ENCODE assay signal across 5 fruit fly cellular contexts in genomic region chr3R:14361741-14362232, dm6.
TF ChIP-seq lines count a peak whose summit lies in the region.

Gene Dnaaf5, minus strand, starts transcription at chr3R:14361786.

- TF ChIP-seq CTCF in whole organism, embryonic (GFP tag; optimal IDR thresholded peaks at IDR 0.05; lab: Kevin White, UChicago): peak; percentile 35

TF ChIP-seq in whole organism, adult, 20 proteins besides CTCF, POLR2A, EP300 and RAD21 (continues in another document):
- TF ChIP-seq Hr96 (GFP tag; optimal IDR thresholded peaks at IDR 0.05; lab: Kevin White, UChicago) (peak; percentile 14), ovo (GFP tag; optimal IDR thresholded peaks at IDR 0.05; lab: Kevin White, UChicago) (peak; percentile 33), Mnt (GFP tag; optimal IDR thresholded peaks at IDR 0.05; lab: Kevin White, UChicago) (peak; percentile 75), Clk (GFP tag; optimal IDR thresholded peaks at IDR 0.05; lab: Kevin White, UChicago) (no peak), tj (GFP tag; optimal IDR thresholded peaks at IDR 0.05; lab: Kevin White, UChicago) (peak; percentile 10), Crg-1 (GFP tag; optimal IDR thresholded peaks at IDR 0.05; lab: Kevin White, UChicago) (peak; percentile 78), CG11617 (GFP tag; optimal IDR thresholded peaks at IDR 0.05; lab: Kevin White, UChicago) (peak; percentile 53), CG14711 (tag; optimal IDR thresholded peaks at IDR 0.05; lab: Kevin White, UChicago) (no peak), CG5204 (GFP tag; optimal IDR thresholded peaks at IDR 0.05; lab: Kevin White, UChicago) (peak; percentile 42), cic (GFP tag; optimal IDR thresholded peaks at IDR 0.05; lab: Kevin White, UChicago) (peak; percentile 63), CG33017 (tag; optimal IDR thresholded peaks at IDR 0.05; lab: Kevin White, UChicago) (peak; percentile 20), CG1620 (GFP tag; optimal IDR thresholded peaks at IDR 0.05; lab: Kevin White, UChicago) (no peak), CG7045 (GFP tag; optimal IDR thresholded peaks at IDR 0.05; lab: Kevin White, UChicago) (peak; percentile 55), CG12768 (GFP tag; optimal IDR thresholded peaks at IDR 0.05; lab: Kevin White, UChicago) (peak; percentile 56), bab1 (GFP tag; optimal IDR thresholded peaks at IDR 0.05; lab: Kevin White, UChicago) (peak; percentile 4), pad (GFP tag; optimal IDR thresholded peaks at IDR 0.05; lab: Kevin White, UChicago) (peak; percentile 45), toe (GFP tag; optimal IDR thresholded peaks at IDR 0.05; lab: Kevin White, UChicago) (peak; percentile 53), cnc (optimal IDR thresholded peaks at IDR 0.05; lab: Kevin White, UChicago) (no peak)

TF ChIP-seq in whole organism, embryonic, 481 proteins besides CTCF, POLR2A, EP300 and RAD21 (continues in another document):
- TF ChIP-seq otp (GFP tag; IDR thresholded peaks at IDR 0.05; lab: Robert Waterston, UW) (peak; percentile 68; the same call in 2 of the 3 replicates), Hey (tag; optimal IDR thresholded peaks at IDR 0.05; lab: Kevin White, UChicago) (peak; percentile 100), CG6791 (GFP tag; IDR thresholded peaks at IDR 0.05; lab: Robert Waterston, UW; ENCODE audit: partially characterized antibody) (no peak), CG11398 (GFP tag; optimal IDR thresholded peaks at IDR 0.05; lab: Kevin White, UChicago) (peak; percentile 20), Fer1 (GFP tag; optimal IDR thresholded peaks at IDR 0.05; lab: Kevin White, UChicago) (peak; percentile 41), Lhr (GFP tag; optimal IDR thresholded peaks at IDR 0.05; lab: Kevin White, UChicago) (no peak), CG17912 (GFP tag; optimal IDR thresholded peaks at IDR 0.05; lab: Kevin White, UChicago) (peak; percentile 7), stwl (tag; optimal IDR thresholded peaks at IDR 0.05; lab: Kevin White, UChicago) (peak; percentile 12), Dfd (GFP tag; optimal IDR thresholded peaks at IDR 0.05; lab: Kevin White, UChicago) (no peak), CG15514 (GFP tag; optimal IDR thresholded peaks at IDR 0.05; lab: Kevin White, UChicago) (peak; percentile 22), Stat92E (GFP tag; optimal IDR thresholded peaks at IDR 0.05; lab: Kevin White, UChicago) (peak in 1 of 3 experiments; percentile 45), CG1832 (GFP tag; optimal IDR thresholded peaks at IDR 0.05; lab: Kevin White, UChicago) (no peak), lab (GFP tag; optimal IDR thresholded peaks at IDR 0.05; lab: Kevin White, UChicago) (peak; percentile 81), CG3847 (GFP tag; IDR thresholded peaks at IDR 0.05; lab: Robert Waterston, UW) (peak; percentile 34; the same call in 1 of the 2 replicates), Neu2 (GFP tag; optimal IDR thresholded peaks at IDR 0.05; lab: Kevin White, UChicago; ENCODE audit: borderline replicate concordance) (no peak), hkb (optimal IDR thresholded peaks at IDR 0.05; lab: Kevin White, UChicago) (no peak), hkb (GFP tag; IDR thresholded peaks at IDR 0.05; lab: Robert Waterston, UW) (no peak), stc (GFP tag; IDR thresholded peaks at IDR 0.05; lab: Robert Waterston, UW) (0 out of 2 replicates have a peak, but pooled peaks have one; percentile 29)

TF ChIP-seq in whole organism, prepupa, 60 proteins besides CTCF, POLR2A, EP300 and RAD21 (continues in another document):
- TF ChIP-seq CG6792 (GFP tag; optimal IDR thresholded peaks at IDR 0.05; lab: Kevin White, UChicago) (peak; percentile 19), acj6 (GFP tag; optimal IDR thresholded peaks at IDR 0.05; lab: Kevin White, UChicago) (no peak), CG3032 (tag; optimal IDR thresholded peaks at IDR 0.05; lab: Kevin White, UChicago) (no peak), CG6808 (GFP tag; optimal IDR thresholded peaks at IDR 0.05; lab: Kevin White, UChicago) (no peak), CG10669 (GFP tag; optimal IDR thresholded peaks at IDR 0.05; lab: Kevin White, UChicago) (no peak), fd59A (GFP tag; optimal IDR thresholded peaks at IDR 0.05; lab: Kevin White, UChicago) (no peak), CG11294 (GFP tag; IDR thresholded peaks at IDR 0.05; lab: Robert Waterston, UW) (no peak), Sox15 (GFP tag; optimal IDR thresholded peaks at IDR 0.05; lab: Kevin White, UChicago) (no peak), fd85E (GFP tag; optimal IDR thresholded peaks at IDR 0.05; lab: Kevin White, UChicago) (no peak), lz (GFP tag; optimal IDR thresholded peaks at IDR 0.05; lab: Kevin White, UChicago) (no peak), CG10631 (GFP tag; optimal IDR thresholded peaks at IDR 0.05; lab: Kevin White, UChicago) (no peak), vri (GFP tag; optimal IDR thresholded peaks at IDR 0.05; lab: Kevin White, UChicago) (peak; percentile 75), CG34406 (GFP tag; optimal IDR thresholded peaks at IDR 0.05; lab: Kevin White, UChicago) (no peak), achi (GFP tag; optimal IDR thresholded peaks at IDR 0.05; lab: Kevin White, UChicago) (no peak), CG4318 (GFP tag; optimal IDR thresholded peaks at IDR 0.05; lab: Kevin White, UChicago) (no peak), esn (GFP tag; optimal IDR thresholded peaks at IDR 0.05; lab: Kevin White, UChicago) (peak; percentile 63), Sox102F (GFP tag; optimal IDR thresholded peaks at IDR 0.05; lab: Kevin White, UChicago) (peak; percentile 52), salr (GFP tag; optimal IDR thresholded peaks at IDR 0.05; lab: Kevin White, UChicago) (no peak), CG8319 (GFP tag; optimal IDR thresholded peaks at IDR 0.05; lab: Kevin White, UChicago) (no peak), Met (GFP tag; optimal IDR thresholded peaks at IDR 0.05; lab: Kevin White, UChicago) (peak; percentile 37)

TF ChIP-seq in whole organism, pupa, 21 proteins besides CTCF, POLR2A, EP300 and RAD21:
- TF ChIP-seq gl (tag; optimal IDR thresholded peaks at IDR 0.05; lab: Kevin White, UChicago) (no peak), CG8301 (tag; optimal IDR thresholded peaks at IDR 0.05; lab: Kevin White, UChicago) (no peak), Pif1B (GFP tag; optimal IDR thresholded peaks at IDR 0.05; lab: Kevin White, UChicago) (no peak), D1 (tag; optimal IDR thresholded peaks at IDR 0.05; lab: Kevin White, UChicago) (peak; percentile 20), CG9948 (tag; optimal IDR thresholded peaks at IDR 0.05; lab: Kevin White, UChicago) (no peak), CG10348 (GFP tag; IDR thresholded peaks at IDR 0.05; lab: Robert Waterston, UW) (no peak), CG14655 (GFP tag; optimal IDR thresholded peaks at IDR 0.05; lab: Kevin White, UChicago) (no peak), CG17806 (tag; optimal IDR thresholded peaks at IDR 0.05; lab: Kevin White, UChicago) (no peak), Pif1A (GFP tag; optimal IDR thresholded peaks at IDR 0.05; lab: Kevin White, UChicago) (peak; percentile 9), fd96Ca (GFP tag; IDR thresholded peaks at IDR 0.05; lab: Robert Waterston, UW) (no peak), rn (GFP tag; IDR thresholded peaks at IDR 0.05; lab: Robert Waterston, UW) (no peak), CG32121 (GFP tag; IDR thresholded peaks at IDR 0.05; lab: Robert Waterston, UW) (peak; percentile 10; the same call in 1 of the 2 replicates), CG15710 (tag; optimal IDR thresholded peaks at IDR 0.05; lab: Kevin White, UChicago) (no peak), CG8159 (tag; optimal IDR thresholded peaks at IDR 0.05; lab: Kevin White, UChicago) (no peak), CG13204 (GFP tag; optimal IDR thresholded peaks at IDR 0.05; lab: Kevin White, UChicago) (no peak), Snoo (tag; optimal IDR thresholded peaks at IDR 0.05; lab: Kevin White, UChicago) (peak; percentile 17), EcR (GFP tag; optimal IDR thresholded peaks at IDR 0.05; lab: Kevin White, UChicago) (no peak), CG12605 (GFP tag; IDR thresholded peaks at IDR 0.05; lab: Robert Waterston, UW) (no peak), CG4496 (GFP tag; IDR thresholded peaks at IDR 0.05; lab: Robert Waterston, UW) (peak; percentile 29; the same call in 1 of the 3 replicates), Ets98B (GFP tag; IDR thresholded peaks at IDR 0.05; lab: Robert Waterston, UW) (no peak), CG34367 (tag; optimal IDR thresholded peaks at IDR 0.05; lab: Kevin White, UChicago) (no peak)

TF ChIP-seq in whole organism, wandering third instar larva, 38 proteins besides CTCF, POLR2A, EP300 and RAD21 (continues in another document):
- TF ChIP-seq OdsH (GFP tag; optimal IDR thresholded peaks at IDR 0.05; lab: Kevin White, UChicago): peak; percentile 22
- TF ChIP-seq sv (GFP tag; optimal IDR thresholded peaks at IDR 0.05; lab: Kevin White, UChicago): no peak
- TF ChIP-seq ey (GFP tag; optimal IDR thresholded peaks at IDR 0.05; lab: Kevin White, UChicago): peak; percentile 34
- TF ChIP-seq h (GFP tag; optimal IDR thresholded peaks at IDR 0.05; lab: Kevin White, UChicago): peak; percentile 78
- TF ChIP-seq jim (GFP tag; optimal IDR thresholded peaks at IDR 0.05; lab: Kevin White, UChicago): no peak
- TF ChIP-seq Rel (GFP tag; optimal IDR thresholded peaks at IDR 0.05; lab: Kevin White, UChicago): peak; percentile 5
- peak; percentile 76 for TF ChIP-seq Rel (tag; optimal IDR thresholded peaks at IDR 0.05; lab: Kevin White, UChicago)
- no peak for TF ChIP-seq brk (GFP tag; optimal IDR thresholded peaks at IDR 0.05; lab: Kevin White, UChicago)
- TF ChIP-seq br (GFP tag; optimal IDR thresholded peaks at IDR 0.05; lab: Kevin White, UChicago): peak; percentile 57
- TF ChIP-seq Hr83 (GFP tag; optimal IDR thresholded peaks at IDR 0.05; lab: Kevin White, UChicago; ENCODE audit: poor library complexity, severe bottlenecking): peak; percentile 41
- TF ChIP-seq woc (GFP tag; optimal IDR thresholded peaks at IDR 0.05; lab: Kevin White, UChicago): peak; percentile 28
- TF ChIP-seq dl (GFP tag; optimal IDR thresholded peaks at IDR 0.05; lab: Kevin White, UChicago; ENCODE audit: insufficient read depth in 1 of 2, partially characterized antibody in 2 of 2): no peak
- TF ChIP-seq HLH106 (tag; optimal IDR thresholded peaks at IDR 0.05; lab: Kevin White, UChicago): peak; percentile 18
- peak; percentile 20 for TF ChIP-seq CrebA (GFP tag; optimal IDR thresholded peaks at IDR 0.05; lab: Kevin White, UChicago; ENCODE audit: borderline replicate concordance)
- TF ChIP-seq Abd-B (GFP tag; optimal IDR thresholded peaks at IDR 0.05; lab: Kevin White, UChicago): no peak
- no peak for TF ChIP-seq Myc (optimal IDR thresholded peaks at IDR 0.05; lab: Kevin White, UChicago)
- TF ChIP-seq Vsx2 (GFP tag; optimal IDR thresholded peaks at IDR 0.05; lab: Kevin White, UChicago; ENCODE audit: partially characterized antibody): peak; percentile 84
- peak; percentile 69 for TF ChIP-seq Jra (GFP tag; optimal IDR thresholded peaks at IDR 0.05; lab: Kevin White, UChicago)
- TF ChIP-seq Hnf4 (GFP tag; optimal IDR thresholded peaks at IDR 0.05; lab: Kevin White, UChicago): peak; percentile 31
- no peak for TF ChIP-seq dmrt93B (GFP tag; optimal IDR thresholded peaks at IDR 0.05; lab: Kevin White, UChicago)
- TF ChIP-seq psq (GFP tag; optimal IDR thresholded peaks at IDR 0.05; lab: Kevin White, UChicago): peak; percentile 52
- peak; percentile 44 to 61 for TF ChIP-seq foxo (GFP tag; optimal IDR thresholded peaks at IDR 0.05; lab: Kevin White, UChicago)
- peak; percentile 77 for TF ChIP-seq rgr (GFP tag; optimal IDR thresholded peaks at IDR 0.05; lab: Kevin White, UChicago)
- peak; percentile 11 for TF ChIP-seq CG32264 (GFP tag; optimal IDR thresholded peaks at IDR 0.05; lab: Kevin White, UChicago)
